Fruit fly (Drosophila melanogaster) whole organism, embryonic: ENCODE measurements around the gene Ythdc1.

ENCODE experiments used
- Atf-2 ChIP-seq: fragments of 200-800 bp; sonication (Bioruptor generic); optimal IDR thresholded peaks from 2 replicates; lab custom pipeline; 2016; ENCODE audit warnings: missing biosample characterization, missing genetic modification characterization
- B-H1 ChIP-seq: fragments of 200-800 bp; sonication (Bioruptor generic); IDR thresholded peaks from 3 replicates; pipeline ENCODE4 v1.3.6; 2022; ENCODE audit warnings: missing biosample characterization, missing genetic modification characterization
- CG1024 ChIP-seq: fragments of 200-800 bp; sonication (Bioruptor generic); IDR thresholded peaks from 2 replicates; pipeline ENCODE4 v1.3.6; 2022; ENCODE audit warnings: missing biosample characterization, missing genetic modification characterization
- CG10979 ChIP-seq: fragments of 200-800 bp; sonication (Bioruptor generic); optimal IDR thresholded peaks from 2 replicates; lab custom pipeline; 2018; ENCODE audit warnings: missing biosample characterization, mild to moderate bottlenecking, missing genetic modification characterization, moderate library complexity
- CG11456 ChIP-seq: fragments of 200-800 bp; sonication (Bioruptor generic); IDR thresholded peaks from 3 replicates; pipeline ENCODE4 v1.3.6; 2022; ENCODE audit warnings: missing biosample characterization, missing genetic modification characterization
- CG11504 ChIP-seq: fragments of 200-800 bp; sonication (Bioruptor generic); optimal IDR thresholded peaks from 3 replicates; lab custom pipeline; 2019; ENCODE audit warnings: missing biosample characterization, mild to moderate bottlenecking, missing genetic modification characterization, moderate library complexity
- CG11723 ChIP-seq: fragments of 200-800 bp; sonication (Bioruptor generic); optimal IDR thresholded peaks from 2 replicates; lab custom pipeline; 2017; ENCODE audit warnings: missing biosample characterization, mild to moderate bottlenecking, missing genetic modification characterization
- CG13287 ChIP-seq: fragments of 200-800 bp; sonication (Bioruptor generic); IDR thresholded peaks from 2 replicates; pipeline ENCODE4 v1.3.6; 2022; ENCODE audit warnings: missing biosample characterization, missing genetic modification characterization; ENCODE audit not compliant: partially characterized antibody
- CG13624 ChIP-seq: fragments of 200-800 bp; sonication (Bioruptor generic); optimal IDR thresholded peaks from 2 replicates; lab custom pipeline; 2016; ENCODE audit warnings: missing biosample characterization, missing genetic modification characterization
- CG14014 ChIP-seq: fragments of 200-800 bp; sonication (Bioruptor generic); IDR thresholded peaks from 2 replicates; pipeline ENCODE4 v1.3.6; 2022; ENCODE audit warnings: missing biosample characterization, missing genetic modification characterization
- CG15269 ChIP-seq: fragments of 200-800 bp; sonication (Bioruptor generic); optimal IDR thresholded peaks from 2 replicates; lab custom pipeline; 2018; ENCODE audit warnings: missing biosample characterization, mild to moderate bottlenecking, missing genetic modification characterization, moderate library complexity
- CG16815 ChIP-seq: fragments of 200-800 bp; sonication (Bioruptor generic); optimal IDR thresholded peaks from 3 replicates; lab custom pipeline; 2017; ENCODE audit warnings: missing biosample characterization, mild to moderate bottlenecking, missing genetic modification characterization
- CG18599 ChIP-seq: fragments of 200-800 bp; sonication (Bioruptor generic); optimal IDR thresholded peaks from 3 replicates; lab custom pipeline; 2017; ENCODE audit warnings: missing biosample characterization, missing genetic modification characterization, mild to moderate bottlenecking, moderate library complexity, missing genetic modification reagents
- CG3281 ChIP-seq: fragments of 200-800 bp; sonication (Bioruptor generic); optimal IDR thresholded peaks from 3 replicates; lab custom pipeline; 2017; ENCODE audit warnings: missing biosample characterization, mild to moderate bottlenecking, missing genetic modification characterization
- CG7839 ChIP-seq: fragments of 200-800 bp; sonication (Bioruptor generic); optimal IDR thresholded peaks from 3 replicates; lab custom pipeline; 2018; ENCODE audit warnings: missing biosample characterization, mild to moderate bottlenecking, missing genetic modification characterization, moderate library complexity
- CG8290 ChIP-seq, 3 experiments: fragments of 200-800 bp; sonication (Bioruptor generic); optimal IDR thresholded peaks; 2 replicates each; lab custom pipeline; 2016 to 2019; ENCODE audit warnings: missing biosample characterization in 3 of 3, missing genetic modification characterization in 3 of 3, mild to moderate bottlenecking in 2 of 3, moderate library complexity in 1 of 3
- Dp ChIP-seq: fragments of 200-800 bp; sonication (Bioruptor generic); optimal IDR thresholded peaks from 2 replicates; lab custom pipeline; 2018; ENCODE audit warnings: missing biosample characterization, mild to moderate bottlenecking, missing genetic modification characterization, moderate library complexity
- Elba2 ChIP-seq: fragments of 200-800 bp; sonication (Bioruptor generic); optimal IDR thresholded peaks from 3 replicates; lab custom pipeline; 2016; ENCODE audit warnings: missing biosample characterization, missing genetic modification characterization
- Gug ChIP-seq: fragments of 200-800 bp; sonication (Bioruptor generic); IDR thresholded peaks from 4 replicates; pipeline ENCODE4 v1.3.6; 2022; ENCODE audit warnings: missing biosample characterization, missing genetic modification characterization
- Hr51 ChIP-seq, 2 experiments: fragments of 200-800 bp; sonication (Bioruptor generic); optimal IDR thresholded peaks; 2 replicates in 1 of 2; 3 replicates in 1 of 2; lab custom pipeline; 2016 to 2018; ENCODE audit warnings: missing biosample characterization in 2 of 2, missing genetic modification characterization in 2 of 2, mild to moderate bottlenecking in 1 of 2, moderate library complexity in 1 of 2
- Mad ChIP-seq: fragments of 200-800 bp; sonication (Bioruptor generic); optimal IDR thresholded peaks from 2 replicates; lab custom pipeline; 2016; ENCODE audit warnings: missing biosample characterization, missing genetic modification characterization
- NC2α ChIP-seq: fragments of 200-800 bp; sonication (Bioruptor generic); optimal IDR thresholded peaks from 2 replicates; lab custom pipeline; 2016; ENCODE audit warnings: missing biosample characterization, missing genetic modification characterization
- NfI ChIP-seq: fragments of 200-800 bp; sonication (Bioruptor generic); optimal IDR thresholded peaks from 3 replicates; lab custom pipeline; 2018; ENCODE audit warnings: missing biosample characterization, mild to moderate bottlenecking, missing genetic modification characterization, moderate library complexity
- Oaz ChIP-seq: fragments of 200-800 bp; sonication (Bioruptor generic); IDR thresholded peaks from 2 replicates; pipeline ENCODE4 v1.3.6; 2022; ENCODE audit warnings: missing biosample characterization, missing genetic modification characterization
- Oli ChIP-seq: fragments of 200-800 bp; sonication (Bioruptor generic); optimal IDR thresholded peaks from 2 replicates; lab custom pipeline; 2018; ENCODE audit warnings: missing biosample characterization, mild to moderate bottlenecking, missing genetic modification characterization, moderate library complexity
- PHDP ChIP-seq: fragments of 200-800 bp; sonication (Bioruptor generic); optimal IDR thresholded peaks from 3 replicates; lab custom pipeline; 2018; ENCODE audit warnings: missing biosample characterization, mild to moderate bottlenecking, missing genetic modification characterization, moderate library complexity
- Scr ChIP-seq: fragments of 200-800 bp; sonication (Bioruptor generic); IDR thresholded peaks from 2 replicates; pipeline ENCODE4 v1.3.6; 2022; ENCODE audit warnings: missing biosample characterization, missing genetic modification characterization; ENCODE audit not compliant: partially characterized antibody
- ac ChIP-seq: fragments of 200-800 bp; sonication (Bioruptor generic); optimal IDR thresholded peaks from 3 replicates; lab custom pipeline; 2017; ENCODE audit warnings: missing biosample characterization, mild to moderate bottlenecking, missing genetic modification characterization
- bcd ChIP-seq: fragments of 200-800 bp; sonication (Bioruptor generic); optimal IDR thresholded peaks from 2 replicates; lab custom pipeline; 2017; ENCODE audit warnings: missing biosample characterization, mild to moderate bottlenecking, missing genetic modification characterization
- caup ChIP-seq: fragments of 200-800 bp; sonication (Bioruptor generic); optimal IDR thresholded peaks from 3 replicates; lab custom pipeline; 2017; ENCODE audit warnings: missing biosample characterization, mild to moderate bottlenecking, missing genetic modification characterization, moderate library complexity; ENCODE audit not compliant: severe bottlenecking
- dan ChIP-seq: fragments of 200-800 bp; sonication (Bioruptor generic); IDR thresholded peaks from 2 replicates; pipeline ENCODE4 v1.3.6; 2022; ENCODE audit warnings: missing biosample characterization, missing genetic modification characterization
- dpn ChIP-seq, 2 experiments: fragments of 200-800 bp; sonication (Bioruptor generic); optimal IDR thresholded peaks; 3 replicates each; lab custom pipeline; 2016; ENCODE audit warnings: missing biosample characterization in 2 of 2, missing genetic modification characterization in 2 of 2
- ewg ChIP-seq: fragments of 200-800 bp; sonication (Bioruptor generic); optimal IDR thresholded peaks from 3 replicates; lab custom pipeline; 2017; ENCODE audit warnings: mild to moderate bottlenecking, missing biosample characterization, missing genetic modification reagents, missing genetic modification characterization
- fru ChIP-seq: fragments of >200 bp; optimal IDR thresholded peaks from 2 replicates; lab custom pipeline; 2017
- gro ChIP-seq: fragments of 200-800 bp; sonication (Bioruptor generic); optimal IDR thresholded peaks from 2 replicates; lab custom pipeline; 2016; ENCODE audit warnings: missing biosample characterization, missing genetic modification characterization
- gsb ChIP-seq: fragments of 200-800 bp; sonication (Bioruptor generic); IDR thresholded peaks from 2 replicates; pipeline ENCODE4 v1.3.6; 2022; ENCODE audit warnings: missing biosample characterization, missing genetic modification characterization
- hb ChIP-seq: fragments of 200-800 bp; sonication (Bioruptor generic); IDR thresholded peaks from 3 replicates; pipeline ENCODE4 v1.3.6; 2022; ENCODE audit warnings: missing biosample characterization, missing genetic modification characterization; ENCODE audit not compliant: partially characterized antibody
- lab ChIP-seq: fragments of 200-800 bp; sonication (Bioruptor generic); optimal IDR thresholded peaks from 3 replicates; lab custom pipeline; 2017; ENCODE audit warnings: missing biosample characterization, missing genetic modification characterization, mild to moderate bottlenecking, moderate library complexity, missing genetic modification reagents
- onecut ChIP-seq: fragments of 200-800 bp; sonication (Bioruptor generic); IDR thresholded peaks from 2 replicates; pipeline ENCODE4 v1.3.6; 2022; ENCODE audit warnings: missing biosample characterization, missing genetic modification characterization
- sc ChIP-seq, 3 experiments: fragments of >200 bp in 2 of 3; fragments of 200-800 bp in 1 of 3; sonication (Bioruptor generic) in 1 of 3; optimal IDR thresholded peaks; 2 replicates in 2 of 3; 3 replicates in 1 of 3; lab custom pipeline; 2017; ENCODE audit warnings: mild to moderate bottlenecking in 1 of 3, missing biosample characterization in 1 of 3, missing genetic modification characterization in 1 of 3, missing genetic modification reagents in 1 of 3
- schlank ChIP-seq: fragments of 200-800 bp; sonication (Bioruptor generic); optimal IDR thresholded peaks from 2 replicates; lab custom pipeline; 2018; ENCODE audit warnings: missing biosample characterization, mild to moderate bottlenecking, missing genetic modification characterization
- seq ChIP-seq: fragments of 200-800 bp; sonication (Bioruptor generic); IDR thresholded peaks from 2 replicates; pipeline ENCODE4 v1.3.6; 2022; ENCODE audit warnings: missing biosample characterization, missing genetic modification characterization
- tin ChIP-seq: fragments of 200-800 bp; sonication (Bioruptor generic); optimal IDR thresholded peaks from 3 replicates; lab custom pipeline; 2016; ENCODE audit warnings: missing biosample characterization, missing genetic modification characterization
- tll ChIP-seq, 2 experiments: fragments of 200-800 bp in 1 of 2; fragments of >200 bp in 1 of 2; sonication (Bioruptor generic) in 1 of 2; optimal IDR thresholded peaks; 2 replicates each; lab custom pipeline; 2017 to 2019; ENCODE audit warnings: missing biosample characterization in 2 of 2, missing genetic modification characterization in 2 of 2, mild to moderate bottlenecking in 1 of 2, moderate library complexity in 1 of 2
- toy ChIP-seq: fragments of 200-800 bp; sonication (Bioruptor generic); IDR thresholded peaks from 2 replicates; pipeline ENCODE4 v1.3.6; 2022; ENCODE audit warnings: missing biosample characterization, missing genetic modification characterization
- twi ChIP-seq: fragments of 200-800 bp; optimal IDR thresholded peaks from 2 replicates; lab custom pipeline; 2019; ENCODE audit warnings: missing biosample characterization, mild to moderate bottlenecking, missing genetic modification characterization, moderate library complexity
- wdn ChIP-seq: fragments of 200-800 bp; sonication (Bioruptor generic); IDR thresholded peaks from 2 replicates; pipeline ENCODE4 v1.3.6; 2022; ENCODE audit warnings: missing biosample characterization, missing genetic modification characterization

Ythdc1 gene

dm6 chr3L:3381869-3382488, 8.0 kb upstream of the Ythdc1 start (continued):
- no peak for TF ChIP-seq CG16815
- peak; percentile 62 for TF ChIP-seq PHDP (tag; lab: Kevin White, UChicago)
- TF ChIP-seq CG8290 (GFP tag; optimal IDR thresholded peaks at IDR 0.05; lab: Kevin White, UChicago) = no peak
- peak in 1 of 2 experiments; percentile 54 for TF ChIP-seq CG8290 (tag; optimal IDR thresholded peaks at IDR 0.05; lab: Kevin White, UChicago)
- TF ChIP-seq Hr51 (GFP tag; optimal IDR thresholded peaks at IDR 0.05; lab: Kevin White, UChicago) = peak in 1 of 2 experiments; percentile 63
- no peak for TF ChIP-seq twi (tag; lab: Kevin White, UChicago)
- TF ChIP-seq NfI (GFP tag; lab: Kevin White, UChicago) = peak; percentile 11
- no peak for TF ChIP-seq tll (GFP tag; optimal IDR thresholded peaks at IDR 0.05; lab: Kevin White, UChicago)
- TF ChIP-seq CG11723 (GFP tag; lab: Kevin White, UChicago) = no peak
- TF ChIP-seq CG13624 (GFP tag; lab: Kevin White, UChicago) = no peak
- peak; percentile 19 for TF ChIP-seq onecut (GFP tag; lab: Robert Waterston, UW)
- peak; percentile 50 for TF ChIP-seq Oaz (GFP tag; lab: Robert Waterston, UW)
- TF ChIP-seq seq (GFP tag; lab: Robert Waterston, UW) = peak; percentile 23; the same call in 1 of the 2 replicates
- TF ChIP-seq Elba2 (GFP tag; lab: Kevin White, UChicago) = no peak
- TF ChIP-seq tin (GFP tag; lab: Kevin White, UChicago) = no peak
- TF ChIP-seq ewg (GFP tag; lab: Kevin White, UChicago) = no peak
- peak; percentile 49 for TF ChIP-seq CG7839 (tag; lab: Kevin White, UChicago)
- peak; percentile 6 to 17 for TF ChIP-seq dpn (GFP tag; optimal IDR thresholded peaks at IDR 0.05; lab: Kevin White, UChicago)
- no peak for TF ChIP-seq sc (optimal IDR thresholded peaks at IDR 0.05; lab: Kevin White, UChicago)
- TF ChIP-seq sc (GFP tag; optimal IDR thresholded peaks at IDR 0.05; lab: Kevin White, UChicago) = no peak
- TF ChIP-seq Atf-2 (GFP tag; lab: Kevin White, UChicago) = no peak
- TF ChIP-seq CG14014 = peak; percentile 79
- peak; percentile 61 for TF ChIP-seq lab
- peak; percentile 30; the same call in 1 of the 2 replicates for TF ChIP-seq toy (GFP tag; lab: Robert Waterston, UW)
- no peak for TF ChIP-seq ac (GFP tag; lab: Kevin White, UChicago)
- 0 out of 4 replicates have a peak, but pooled peaks have one; percentile 23 for TF ChIP-seq Gug
- TF ChIP-seq CG11504 (tag; lab: Kevin White, UChicago) = peak; percentile 54
- TF ChIP-seq CG15269 (tag; lab: Kevin White, UChicago) = peak; percentile 60
- TF ChIP-seq Oli (tag; lab: Kevin White, UChicago) = peak; percentile 32
- TF ChIP-seq fru (lab: Kevin White, UChicago) = no peak
- TF ChIP-seq CG11456 (GFP tag; lab: Robert Waterston, UW) = peak; percentile 68; the same call in 2 of the 3 replicates
- TF ChIP-seq wdn (GFP tag; lab: Robert Waterston, UW) = 0 out of 2 replicates have a peak, but pooled peaks have one; percentile 42
- TF ChIP-seq dan (GFP tag; lab: Robert Waterston, UW) = no peak
- peak; percentile 44 for TF ChIP-seq CG3281 (GFP tag; lab: Kevin White, UChicago)
- TF ChIP-seq Mad (GFP tag; lab: Kevin White, UChicago) = peak; percentile 8
- TF ChIP-seq hb = no peak
- TF ChIP-seq Dp (GFP tag; lab: Kevin White, UChicago) = no peak
- TF ChIP-seq Scr (GFP tag; lab: Robert Waterston, UW) = no peak
- TF ChIP-seq schlank (tag; lab: Kevin White, UChicago) = peak; percentile 28
- TF ChIP-seq bcd (GFP tag; lab: Kevin White, UChicago) = no peak
- TF ChIP-seq CG1024 = 0 out of 2 replicates have a peak, but pooled peaks have one; percentile 10
- TF ChIP-seq B-H1 = peak; percentile 61; the same call in 2 of the 3 replicates
- no peak for TF ChIP-seq NC2α
- TF ChIP-seq CG18599 = no peak
- no peak for TF ChIP-seq CG10979 (tag; lab: Kevin White, UChicago)
- peak; percentile 26 for TF ChIP-seq caup (GFP tag; lab: Kevin White, UChicago)
- peak; percentile 21; the same call in 1 of the 2 replicates for TF ChIP-seq gsb (GFP tag; lab: Robert Waterston, UW)
- no peak for TF ChIP-seq gro (GFP tag; lab: Kevin White, UChicago)
- TF ChIP-seq CG13287 = no peak
